Fruit fly (Drosophila melanogaster) whole organism, embryonic: ENCODE measurements around the gene mei-P22.

Experiments used
- Antp ChIP-seq: fragments of 200-800 bp; sonication (Bioruptor generic); optimal IDR thresholded peaks from 3 replicates; lab custom pipeline; 2016; ENCODE audit warnings: missing biosample characterization, missing genetic modification characterization
- Atf3 ChIP-seq: fragments of 200-800 bp; sonication (Bioruptor generic); optimal IDR thresholded peaks from 3 replicates; lab custom pipeline; 2016; ENCODE audit warnings: missing biosample characterization, missing genetic modification characterization
- CG1024 ChIP-seq: fragments of 200-800 bp; sonication (Bioruptor generic); IDR thresholded peaks from 2 replicates; pipeline ENCODE4 v1.3.6; 2022; ENCODE audit warnings: missing biosample characterization, missing genetic modification characterization
- CG10274 ChIP-seq: fragments of 200-800 bp; sonication (Bioruptor generic); optimal IDR thresholded peaks from 3 replicates; lab custom pipeline; 2017; ENCODE audit warnings: missing biosample characterization, mild to moderate bottlenecking, missing genetic modification characterization
- CG12744 ChIP-seq: fragments of 200-800 bp; sonication (Bioruptor generic); optimal IDR thresholded peaks from 2 replicates; lab custom pipeline; 2016; ENCODE audit warnings: missing biosample characterization, missing genetic modification characterization
- CG14860 ChIP-seq: fragments of 200-800 bp; sonication (Bioruptor generic); IDR thresholded peaks from 3 replicates; pipeline ENCODE4 v1.3.6; 2022; ENCODE audit warnings: missing biosample characterization, missing genetic modification characterization; ENCODE audit not compliant: partially characterized antibody
- CG17359 ChIP-seq: fragments of 200-800 bp; sonication (Bioruptor generic); optimal IDR thresholded peaks from 3 replicates; lab custom pipeline; 2018; ENCODE audit warnings: missing biosample characterization, mild to moderate bottlenecking, missing genetic modification characterization, moderate library complexity
- CG17802 ChIP-seq: fragments of 200-800 bp; sonication (Bioruptor generic); optimal IDR thresholded peaks from 2 replicates; lab custom pipeline; 2018; ENCODE audit warnings: missing biosample characterization, mild to moderate bottlenecking, missing genetic modification characterization, moderate library complexity
- CG1832 ChIP-seq: fragments of 200-800 bp; sonication (Bioruptor generic); optimal IDR thresholded peaks from 2 replicates; lab custom pipeline; 2017; ENCODE audit warnings: missing biosample characterization, mild to moderate bottlenecking, missing genetic modification characterization, inconsistent platforms
- CG18764 ChIP-seq: fragments of 200-800 bp; sonication (Bioruptor generic); optimal IDR thresholded peaks from 3 replicates; lab custom pipeline; 2016; ENCODE audit warnings: missing biosample characterization, missing genetic modification characterization
- CG2120 ChIP-seq: fragments of 200-800 bp; sonication (Bioruptor generic); optimal IDR thresholded peaks from 3 replicates; lab custom pipeline; 2016; ENCODE audit warnings: missing biosample characterization, missing genetic modification characterization
- CG2129 ChIP-seq: fragments of 200-800 bp; sonication (Bioruptor generic); IDR thresholded peaks from 2 replicates; pipeline ENCODE4 v1.3.6; 2022; ENCODE audit warnings: missing biosample characterization, missing genetic modification characterization; ENCODE audit not compliant: partially characterized antibody
- CG30020 ChIP-seq: fragments of 200-800 bp; optimal IDR thresholded peaks from 2 replicates; lab custom pipeline; 2019; ENCODE audit warnings: missing biosample characterization, mild to moderate bottlenecking, missing genetic modification characterization, moderate library complexity
- CG31388 ChIP-seq: fragments of 200-800 bp; sonication (Bioruptor generic); optimal IDR thresholded peaks from 2 replicates; lab custom pipeline; 2016; ENCODE audit warnings: missing biosample characterization, missing genetic modification characterization
- CG3163 ChIP-seq: fragments of 200-800 bp; sonication (Bioruptor generic); optimal IDR thresholded peaks from 3 replicates; lab custom pipeline; 2016; ENCODE audit warnings: missing biosample characterization, missing genetic modification characterization
- CG3407 ChIP-seq: fragments of 200-800 bp; sonication (Bioruptor generic); optimal IDR thresholded peaks from 2 replicates; lab custom pipeline; 2018; ENCODE audit warnings: missing biosample characterization, mild to moderate bottlenecking, missing genetic modification characterization
- CG6175 ChIP-seq: fragments of 200-800 bp; sonication (Bioruptor generic); IDR thresholded peaks from 3 replicates; pipeline ENCODE4 v1.3.6; 2022; ENCODE audit warnings: missing biosample characterization, missing genetic modification characterization
- CG6254 ChIP-seq: fragments of 200-800 bp; sonication (Bioruptor generic); optimal IDR thresholded peaks from 3 replicates; lab custom pipeline; 2017; ENCODE audit warnings: mild to moderate bottlenecking, missing biosample characterization, missing genetic modification reagents, missing genetic modification characterization
- CG6272 ChIP-seq: fragments of 200-800 bp; sonication (Bioruptor generic); IDR thresholded peaks from 2 replicates; pipeline ENCODE4 v1.3.6; 2022; ENCODE audit warnings: missing biosample characterization, missing genetic modification characterization
- CG6654 ChIP-seq: fragments of 200-800 bp; sonication (Bioruptor generic); optimal IDR thresholded peaks from 2 replicates; lab custom pipeline; 2017; ENCODE audit warnings: missing biosample characterization, mild to moderate bottlenecking, missing genetic modification characterization
- CG6854 ChIP-seq: fragments of 200-800 bp; sonication (Bioruptor generic); optimal IDR thresholded peaks from 3 replicates; lab custom pipeline; 2017; ENCODE audit warnings: missing biosample characterization, mild to moderate bottlenecking, missing genetic modification characterization
- CG7271 ChIP-seq: fragments of 200-800 bp; sonication (Bioruptor generic); optimal IDR thresholded peaks from 2 replicates; lab custom pipeline; 2018; ENCODE audit warnings: missing biosample characterization, mild to moderate bottlenecking, missing genetic modification characterization, moderate library complexity
- CG8089 ChIP-seq: fragments of 200-800 bp; sonication (Bioruptor generic); optimal IDR thresholded peaks from 3 replicates; lab custom pipeline; 2016; ENCODE audit warnings: missing biosample characterization, missing genetic modification characterization
- CG9727 ChIP-seq: fragments of 200-800 bp; sonication (Bioruptor generic); optimal IDR thresholded peaks from 3 replicates; lab custom pipeline; 2017; ENCODE audit warnings: missing biosample characterization, mild to moderate bottlenecking, missing genetic modification characterization
- D19A ChIP-seq: fragments of 200-800 bp; optimal IDR thresholded peaks from 3 replicates; lab custom pipeline; 2019; ENCODE audit warnings: missing biosample characterization, mild to moderate bottlenecking, missing genetic modification characterization, moderate library complexity
- Dip3 ChIP-seq: fragments of 200-800 bp; sonication (Bioruptor generic); optimal IDR thresholded peaks from 3 replicates; lab custom pipeline; 2016; ENCODE audit warnings: missing biosample characterization, missing genetic modification characterization
- Eip74EF ChIP-seq, 2 experiments: fragments of 200-800 bp in 1 of 2; fragments of >200 bp in 1 of 2; sonication (Bioruptor generic) in 1 of 2; optimal IDR thresholded peaks; 2 replicates each; lab custom pipeline; 2017 to 2019; ENCODE audit warnings: missing biosample characterization in 2 of 2, missing genetic modification characterization in 2 of 2, mild to moderate bottlenecking in 1 of 2, moderate library complexity in 1 of 2
- GATAe ChIP-seq: fragments of 200-800 bp; sonication (Bioruptor generic); conservative IDR thresholded peaks from 2 replicates; pipeline ENCODE4 v1.3.6; 2022; ENCODE audit warnings: missing biosample characterization, missing genetic modification characterization
- Hand ChIP-seq: fragments of 200-800 bp; sonication (Bioruptor generic); optimal IDR thresholded peaks from 2 replicates; lab custom pipeline; 2017; ENCODE audit warnings: mild to moderate bottlenecking, missing biosample characterization, missing genetic modification reagents, missing genetic modification characterization
- Jarid2 ChIP-seq: fragments of 200-800 bp; sonication (Bioruptor generic); optimal IDR thresholded peaks from 3 replicates; lab custom pipeline; 2017; ENCODE audit warnings: mild to moderate bottlenecking, missing biosample characterization, missing genetic modification reagents, missing genetic modification characterization
- Mad ChIP-seq: fragments of 200-800 bp; sonication (Bioruptor generic); optimal IDR thresholded peaks from 2 replicates; lab custom pipeline; 2016; ENCODE audit warnings: missing biosample characterization, missing genetic modification characterization
- Mrtf ChIP-seq: fragments of 200-800 bp; sonication (Bioruptor generic); IDR thresholded peaks from 3 replicates; pipeline ENCODE4 v1.3.6; 2022; ENCODE audit warnings: missing biosample characterization, missing genetic modification characterization
- Optix ChIP-seq: fragments of 200-800 bp; sonication (Bioruptor generic); IDR thresholded peaks from 3 replicates; pipeline ENCODE4 v1.3.6; 2022; ENCODE audit warnings: missing biosample characterization, missing genetic modification characterization
- Xbp1 ChIP-seq: fragments of 200-800 bp; sonication (Bioruptor generic); optimal IDR thresholded peaks from 3 replicates; lab custom pipeline; 2016; ENCODE audit warnings: missing biosample characterization, mild to moderate bottlenecking, missing genetic modification characterization
- abd-A ChIP-seq: fragments of 200-800 bp; sonication (Bioruptor generic); optimal IDR thresholded peaks from 3 replicates; lab custom pipeline; 2019; ENCODE audit warnings: missing biosample characterization, mild to moderate bottlenecking, missing genetic modification characterization, moderate library complexity
- amos ChIP-seq: fragments of 200-800 bp; sonication (Bioruptor generic); IDR thresholded peaks from 2 replicates; pipeline ENCODE4 v1.3.6; 2022; ENCODE audit warnings: missing biosample characterization, missing genetic modification characterization; ENCODE audit not compliant: partially characterized antibody
- bab2 ChIP-seq: fragments of 200-800 bp; sonication (Bioruptor generic); optimal IDR thresholded peaks from 2 replicates; lab custom pipeline; 2016; ENCODE audit warnings: missing biosample characterization, missing genetic modification characterization
- bowl ChIP-seq: fragments of 200-800 bp; sonication (Bioruptor generic); IDR thresholded peaks from 2 replicates; pipeline ENCODE4 v1.3.6; 2022; ENCODE audit warnings: missing biosample characterization, missing genetic modification characterization
- dmrt11E ChIP-seq: fragments of 200-800 bp; sonication (Bioruptor generic); optimal IDR thresholded peaks from 3 replicates; lab custom pipeline; 2018; ENCODE audit warnings: missing biosample characterization, mild to moderate bottlenecking, missing genetic modification characterization, moderate library complexity
- dpn ChIP-seq, 2 experiments: fragments of 200-800 bp; sonication (Bioruptor generic); optimal IDR thresholded peaks; 3 replicates each; lab custom pipeline; 2016; ENCODE audit warnings: missing biosample characterization in 2 of 2, missing genetic modification characterization in 2 of 2
- ftz-f1 ChIP-seq: fragments of 200-800 bp; sonication (Bioruptor generic); optimal IDR thresholded peaks from 2 replicates; lab custom pipeline; 2016; ENCODE audit warnings: missing biosample characterization, missing genetic modification characterization
- gt ChIP-seq: fragments of 200-800 bp; sonication (Bioruptor generic); IDR thresholded peaks from 2 replicates; pipeline ENCODE4 v1.3.6; 2022; ENCODE audit warnings: missing biosample characterization, missing genetic modification characterization
- hth ChIP-seq: fragments of >200 bp; optimal IDR thresholded peaks from 2 replicates; lab custom pipeline; 2017; ENCODE audit warnings: inconsistent platforms
- inv ChIP-seq: fragments of 200-800 bp; sonication (Bioruptor generic); IDR thresholded peaks from 2 replicates; pipeline ENCODE4 v1.3.6; 2022; ENCODE audit warnings: missing biosample characterization, missing genetic modification characterization; ENCODE audit not compliant: partially characterized antibody
- jigr1 ChIP-seq: fragments of 200-800 bp; sonication (Bioruptor generic); IDR thresholded peaks from 3 replicates; pipeline ENCODE4 v1.3.6; 2022; ENCODE audit warnings: missing biosample characterization, missing genetic modification characterization
- mld ChIP-seq: fragments of 200-800 bp; sonication (Bioruptor generic); IDR thresholded peaks from 3 replicates; pipeline ENCODE4 v1.3.6; 2022; ENCODE audit warnings: missing biosample characterization, missing genetic modification characterization; ENCODE audit not compliant: partially characterized antibody
- nerfin-2 ChIP-seq: fragments of 200-800 bp; sonication (Bioruptor generic); IDR thresholded peaks from 2 replicates; pipeline ENCODE4 v1.3.6; 2022; ENCODE audit warnings: missing biosample characterization, missing genetic modification characterization; ENCODE audit not compliant: partially characterized antibody
- row ChIP-seq: fragments of 200-800 bp; sonication (Bioruptor generic); IDR thresholded peaks from 3 replicates; pipeline ENCODE4 v1.3.6; 2022; ENCODE audit warnings: missing biosample characterization, missing genetic modification characterization
- tin ChIP-seq: fragments of 200-800 bp; sonication (Bioruptor generic); optimal IDR thresholded peaks from 3 replicates; lab custom pipeline; 2016; ENCODE audit warnings: missing biosample characterization, missing genetic modification characterization
- z ChIP-seq: fragments of 200-800 bp; sonication (Bioruptor generic); IDR thresholded peaks from 3 replicates; pipeline ENCODE4 v1.3.6; 2022; ENCODE audit warnings: missing biosample characterization, missing genetic modification characterization

The mei-P22 gene

DNA sequence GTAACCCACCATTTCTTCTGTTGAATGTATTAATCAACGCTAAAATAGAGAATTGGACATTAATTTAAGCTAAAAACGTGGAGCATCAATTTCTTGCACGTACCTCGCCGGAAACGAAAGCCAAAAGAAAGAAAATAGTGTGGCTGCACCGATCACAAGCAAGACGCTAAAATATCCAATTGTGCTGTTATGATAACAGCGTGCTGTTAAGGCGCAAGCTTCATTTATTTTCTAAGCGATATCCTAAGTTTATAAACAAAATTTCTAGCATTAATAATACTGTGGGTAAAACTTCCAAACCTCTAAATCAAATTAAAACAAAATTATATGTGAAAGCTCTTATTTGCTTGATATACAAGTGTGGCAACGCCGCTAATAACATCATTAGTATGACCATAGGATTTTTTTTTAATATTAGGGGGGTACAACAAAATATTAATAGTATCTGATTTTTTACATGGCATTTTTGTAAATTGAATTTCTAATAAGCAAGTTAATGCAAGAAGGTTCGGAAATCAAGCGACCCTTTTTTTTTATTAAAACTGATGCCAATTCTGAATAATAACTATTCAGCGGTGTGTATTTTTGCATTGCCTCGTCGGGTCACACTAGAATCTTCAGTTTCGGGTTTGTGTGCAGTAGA is 2.9 kb upstream of the mei-P22 start, which contains the start of the genes RpL18 and Neos (continued):
- TF ChIP-seq Mrtf: no peak
- peak; percentile 51 for TF ChIP-seq CG12744 (GFP tag; lab: Kevin White, UChicago)
- TF ChIP-seq CG6654: no peak
- no peak for TF ChIP-seq CG1832
- TF ChIP-seq Eip74EF (GFP tag; optimal IDR thresholded peaks at IDR 0.05; lab: Kevin White, UChicago): peak in 1 of 2 experiments; percentile 47
- TF ChIP-seq CG7271: peak; percentile 86
- peak; percentile 42 for TF ChIP-seq Dip3
- TF ChIP-seq CG1024 (GFP tag; lab: Robert Waterston, UW): peak; percentile 29; the same call in 1 of the 2 replicates
- peak; percentile 90 for TF ChIP-seq CG9727 (GFP tag; lab: Kevin White, UChicago)
- TF ChIP-seq CG3407 (GFP tag; lab: Kevin White, UChicago): peak; percentile 60
- peak; percentile 51 to 75 for TF ChIP-seq dpn (GFP tag; optimal IDR thresholded peaks at IDR 0.05; lab: Kevin White, UChicago)
- no peak for TF ChIP-seq mld (GFP tag; lab: Robert Waterston, UW)
- TF ChIP-seq Xbp1 (GFP tag; lab: Kevin White, UChicago): peak; percentile 67
- peak; percentile 51 for TF ChIP-seq CG18764 (GFP tag; lab: Kevin White, UChicago)
- TF ChIP-seq abd-A: no peak
- TF ChIP-seq jigr1 (GFP tag; lab: Robert Waterston, UW): no peak
- TF ChIP-seq row: peak; percentile 88
- peak; percentile 56 for TF ChIP-seq CG10274 (GFP tag; lab: Kevin White, UChicago)
- TF ChIP-seq ftz-f1 (GFP tag; lab: Kevin White, UChicago): no peak
- TF ChIP-seq CG30020: peak; percentile 53
- peak; percentile 56; the same call in 1 of the 3 replicates for TF ChIP-seq Optix
- no peak for TF ChIP-seq z (GFP tag; lab: Robert Waterston, UW)
- TF ChIP-seq inv (GFP tag; lab: Robert Waterston, UW): no peak
- no peak for TF ChIP-seq CG6175 (GFP tag; lab: Robert Waterston, UW)
- peak; percentile 61 for TF ChIP-seq Jarid2 (GFP tag; lab: Kevin White, UChicago)
- peak; percentile 62 for TF ChIP-seq CG6254 (GFP tag; lab: Kevin White, UChicago)
- peak; percentile 40 for TF ChIP-seq CG31388
- TF ChIP-seq Mad (GFP tag; lab: Kevin White, UChicago): peak; percentile 66
- peak; percentile 37 for TF ChIP-seq CG17802 (tag; lab: Kevin White, UChicago)
- peak; percentile 56 for TF ChIP-seq Hand
- TF ChIP-seq CG2129: no peak
- TF ChIP-seq Atf3 (GFP tag; lab: Kevin White, UChicago): peak; percentile 5
- no peak for TF ChIP-seq D19A
- peak; percentile 27 for TF ChIP-seq CG6854 (GFP tag; lab: Kevin White, UChicago)
- TF ChIP-seq Antp (GFP tag; lab: Kevin White, UChicago): peak; percentile 51
- TF ChIP-seq bab2 (GFP tag; lab: Kevin White, UChicago): peak; percentile 54
- no peak for TF ChIP-seq CG6272
- TF ChIP-seq CG8089 (GFP tag; lab: Kevin White, UChicago): peak; percentile 63
- no peak for TF ChIP-seq hth (lab: Kevin White, UChicago)
- no peak for TF ChIP-seq amos
- TF ChIP-seq CG3163: peak; percentile 71
- TF ChIP-seq CG17359 (tag; lab: Kevin White, UChicago): peak; percentile 66
- TF ChIP-seq gt (GFP tag; lab: Robert Waterston, UW): no peak
- TF ChIP-seq nerfin-2: no peak
- no peak for TF ChIP-seq bowl
- peak; percentile 62 for TF ChIP-seq dmrt11E (tag; lab: Kevin White, UChicago)
- TF ChIP-seq CG14860: no peak
- TF ChIP-seq GATAe: no peak
- peak; percentile 27 for TF ChIP-seq tin (GFP tag; lab: Kevin White, UChicago)
- peak; percentile 82 for TF ChIP-seq CG2120 (GFP tag; lab: Kevin White, UChicago)
